Fruit fly (Drosophila melanogaster) whole organism, embryonic: ENCODE results near the gene loj.
A peak's percentile ranks its signal among the peaks of the same experiment; 100 is the strongest.

Experiments used
- Antp ChIP-seq: fragments of 200-800 bp; sonication (Bioruptor generic); optimal IDR thresholded peaks from 3 replicates; lab custom pipeline; 2016; ENCODE audit warnings: missing biosample characterization, missing genetic modification characterization
- BtbVII ChIP-seq: fragments of 200-800 bp; sonication (Bioruptor generic); optimal IDR thresholded peaks from 3 replicates; lab custom pipeline; 2017; ENCODE audit warnings: missing biosample characterization, mild to moderate bottlenecking, missing genetic modification characterization
- CG10274 ChIP-seq: fragments of 200-800 bp; sonication (Bioruptor generic); optimal IDR thresholded peaks from 3 replicates; lab custom pipeline; 2017; ENCODE audit warnings: missing biosample characterization, mild to moderate bottlenecking, missing genetic modification characterization
- CG12299 ChIP-seq: fragments of 200-800 bp; sonication (Bioruptor generic); optimal IDR thresholded peaks from 2 replicates; lab custom pipeline; 2018; ENCODE audit warnings: missing biosample characterization, mild to moderate bottlenecking, missing genetic modification characterization
- CG12744 ChIP-seq: fragments of 200-800 bp; sonication (Bioruptor generic); optimal IDR thresholded peaks from 2 replicates; lab custom pipeline; 2016; ENCODE audit warnings: missing biosample characterization, missing genetic modification characterization
- CG13123 ChIP-seq: fragments of 200-800 bp; sonication (Bioruptor generic); optimal IDR thresholded peaks from 2 replicates; lab custom pipeline; 2016; ENCODE audit warnings: missing biosample characterization, missing genetic modification characterization
- CG17328 ChIP-seq: fragments of 200-800 bp; sonication (Bioruptor generic); IDR thresholded peaks from 2 replicates; pipeline ENCODE4 v1.3.6; 2022; ENCODE audit warnings: missing biosample characterization, missing genetic modification characterization
- CG17568 ChIP-seq: fragments of 200-800 bp; sonication (Bioruptor generic); optimal IDR thresholded peaks from 2 replicates; lab custom pipeline; 2018; ENCODE audit warnings: missing biosample characterization, mild to moderate bottlenecking, missing genetic modification characterization, moderate library complexity
- CG17912 ChIP-seq: fragments of 200-800 bp; sonication (Bioruptor generic); optimal IDR thresholded peaks from 2 replicates; lab custom pipeline; 2018; ENCODE audit warnings: missing biosample characterization, mild to moderate bottlenecking, missing genetic modification characterization
- CG18599 ChIP-seq: fragments of 200-800 bp; sonication (Bioruptor generic); optimal IDR thresholded peaks from 3 replicates; lab custom pipeline; 2017; ENCODE audit warnings: missing biosample characterization, missing genetic modification characterization, mild to moderate bottlenecking, moderate library complexity, missing genetic modification reagents
- CG2712 ChIP-seq: fragments of 200-800 bp; optimal IDR thresholded peaks from 3 replicates; lab custom pipeline; 2019; ENCODE audit warnings: missing biosample characterization, mild to moderate bottlenecking, missing genetic modification characterization, moderate library complexity
- CG33213 ChIP-seq: fragments of 200-800 bp; sonication (Bioruptor generic); optimal IDR thresholded peaks from 3 replicates; lab custom pipeline; 2016; ENCODE audit warnings: missing biosample characterization, missing genetic modification characterization
- CG4617 ChIP-seq: fragments of 200-800 bp; sonication (Bioruptor generic); optimal IDR thresholded peaks from 3 replicates; lab custom pipeline; 2016; ENCODE audit warnings: missing biosample characterization, missing genetic modification characterization, borderline replicate concordance
- CG7271 ChIP-seq: fragments of 200-800 bp; sonication (Bioruptor generic); optimal IDR thresholded peaks from 2 replicates; lab custom pipeline; 2018; ENCODE audit warnings: missing biosample characterization, mild to moderate bottlenecking, missing genetic modification characterization, moderate library complexity
- CG8281 ChIP-seq: fragments of 200-800 bp; sonication (Bioruptor generic); optimal IDR thresholded peaks from 2 replicates; lab custom pipeline; 2018; ENCODE audit warnings: missing biosample characterization, mild to moderate bottlenecking, missing genetic modification characterization, moderate library complexity
- Dip2 ChIP-seq: fragments of 200-800 bp; sonication (Bioruptor generic); IDR thresholded peaks from 2 replicates; pipeline ENCODE4 v1.3.6; 2022; ENCODE audit warnings: missing biosample characterization, missing genetic modification characterization
- ERR ChIP-seq: fragments of 200-800 bp; sonication (Bioruptor generic); optimal IDR thresholded peaks from 2 replicates; lab custom pipeline; 2016; ENCODE audit warnings: missing biosample characterization, missing genetic modification characterization
- Fer2 ChIP-seq: fragments of 200-800 bp; sonication (Bioruptor generic); optimal IDR thresholded peaks from 2 replicates; lab custom pipeline; 2018; ENCODE audit warnings: missing biosample characterization, mild to moderate bottlenecking, missing genetic modification characterization, moderate library complexity
- Fer3 ChIP-seq: fragments of 200-800 bp; sonication (Bioruptor generic); optimal IDR thresholded peaks from 2 replicates; lab custom pipeline; 2018; ENCODE audit warnings: missing biosample characterization, mild to moderate bottlenecking, missing genetic modification characterization, moderate library complexity
- GATAe ChIP-seq: fragments of 200-800 bp; sonication (Bioruptor generic); conservative IDR thresholded peaks from 2 replicates; pipeline ENCODE4 v1.3.6; 2022; ENCODE audit warnings: missing biosample characterization, missing genetic modification characterization
- HmgZ ChIP-seq: fragments of 200-800 bp; sonication (Bioruptor generic); optimal IDR thresholded peaks from 2 replicates; lab custom pipeline; 2018; ENCODE audit warnings: missing biosample characterization, mild to moderate bottlenecking, missing genetic modification characterization
- Max ChIP-seq: fragments of 200-800 bp; sonication (Bioruptor generic); optimal IDR thresholded peaks from 2 replicates; lab custom pipeline; 2016; ENCODE audit warnings: missing biosample characterization, mild to moderate bottlenecking, missing genetic modification characterization
- Myb ChIP-seq: fragments of 200-800 bp; sonication (Bioruptor generic); optimal IDR thresholded peaks from 2 replicates; lab custom pipeline; 2016; ENCODE audit warnings: missing biosample characterization, missing genetic modification characterization
- Optix ChIP-seq: fragments of 200-800 bp; sonication (Bioruptor generic); IDR thresholded peaks from 3 replicates; pipeline ENCODE4 v1.3.6; 2022; ENCODE audit warnings: missing biosample characterization, missing genetic modification characterization
- PHDP ChIP-seq: fragments of 200-800 bp; sonication (Bioruptor generic); optimal IDR thresholded peaks from 3 replicates; lab custom pipeline; 2018; ENCODE audit warnings: missing biosample characterization, mild to moderate bottlenecking, missing genetic modification characterization, moderate library complexity
- Pdp1 ChIP-seq, 2 experiments: fragments of 200-800 bp; sonication (Bioruptor generic); optimal IDR thresholded peaks; 3 replicates each; lab custom pipeline; 2016; ENCODE audit warnings: missing biosample characterization in 2 of 2, missing genetic modification characterization in 2 of 2, mild to moderate bottlenecking in 1 of 2, moderate library complexity in 1 of 2
- Ravus ChIP-seq: fragments of 200-800 bp; sonication (Bioruptor generic); IDR thresholded peaks from 2 replicates; pipeline ENCODE4 v1.3.6; 2022; ENCODE audit warnings: missing biosample characterization, missing genetic modification characterization
- Rfx ChIP-seq: fragments of 200-800 bp; sonication (Bioruptor generic); IDR thresholded peaks from 2 replicates; pipeline ENCODE4 v1.3.6; 2022; ENCODE audit warnings: missing biosample characterization, missing genetic modification characterization
- Scr ChIP-seq: fragments of 200-800 bp; sonication (Bioruptor generic); IDR thresholded peaks from 2 replicates; pipeline ENCODE4 v1.3.6; 2022; ENCODE audit warnings: missing biosample characterization, missing genetic modification characterization; ENCODE audit not compliant: partially characterized antibody
- Sox102F ChIP-seq: fragments of 200-800 bp; sonication (Bioruptor generic); optimal IDR thresholded peaks from 2 replicates; lab custom pipeline; 2018; ENCODE audit warnings: missing biosample characterization, mild to moderate bottlenecking, missing genetic modification characterization, moderate library complexity
- Sry-β ChIP-seq: fragments of 200-800 bp; sonication (Bioruptor generic); optimal IDR thresholded peaks from 2 replicates; lab custom pipeline; 2018; ENCODE audit warnings: missing biosample characterization, mild to moderate bottlenecking, missing genetic modification characterization, moderate library complexity
- ato ChIP-seq: fragments of 200-800 bp; sonication (Bioruptor generic); IDR thresholded peaks from 2 replicates; pipeline ENCODE4 v1.3.6; 2022; ENCODE audit warnings: missing biosample characterization, missing genetic modification characterization; ENCODE audit not compliant: partially characterized antibody
- bbx ChIP-seq: fragments of 200-800 bp; sonication (Bioruptor generic); IDR thresholded peaks from 2 replicates; pipeline ENCODE4 v1.3.6; 2022; ENCODE audit warnings: missing biosample characterization, missing genetic modification characterization; ENCODE audit not compliant: partially characterized antibody
- cato ChIP-seq: fragments of 200-800 bp; sonication (Bioruptor generic); optimal IDR thresholded peaks from 2 replicates; lab custom pipeline; 2016; ENCODE audit warnings: missing biosample characterization, missing genetic modification characterization, borderline replicate concordance
- crc ChIP-seq: fragments of 200-800 bp; sonication (Bioruptor generic); optimal IDR thresholded peaks from 2 replicates; lab custom pipeline; 2016; ENCODE audit warnings: missing biosample characterization, missing genetic modification characterization
- dm ChIP-seq: fragments of 200-800 bp; sonication (Bioruptor generic); optimal IDR thresholded peaks from 3 replicates; lab custom pipeline; 2016; ENCODE audit warnings: missing biosample characterization, missing genetic modification characterization
- eve ChIP-seq, 2 experiments: fragments of >200 bp; optimal IDR thresholded peaks; 2 replicates each; lab custom pipeline; 2017; ENCODE audit warnings: missing biosample characterization in 2 of 2, missing genetic modification characterization in 2 of 2
- fd102C ChIP-seq: fragments of 200-800 bp; sonication (Bioruptor generic); optimal IDR thresholded peaks from 2 replicates; lab custom pipeline; 2018; ENCODE audit warnings: missing biosample characterization, mild to moderate bottlenecking, missing genetic modification characterization, moderate library complexity
- gsb-n ChIP-seq: fragments of 200-800 bp; sonication (Bioruptor generic); optimal IDR thresholded peaks from 3 replicates; lab custom pipeline; 2018; ENCODE audit warnings: missing biosample characterization, mild to moderate bottlenecking, missing genetic modification characterization
- h ChIP-seq: fragments of >200 bp; optimal IDR thresholded peaks from 2 replicates; lab custom pipeline; 2017
- ham ChIP-seq: fragments of 200-800 bp; sonication (Bioruptor generic); IDR thresholded peaks from 2 replicates; pipeline ENCODE4 v1.3.6; 2022; ENCODE audit warnings: missing biosample characterization, missing genetic modification characterization
- jigr1 ChIP-seq: fragments of 200-800 bp; sonication (Bioruptor generic); IDR thresholded peaks from 3 replicates; pipeline ENCODE4 v1.3.6; 2022; ENCODE audit warnings: missing biosample characterization, missing genetic modification characterization
- klu ChIP-seq: fragments of 200-800 bp; sonication (Bioruptor generic); IDR thresholded peaks from 2 replicates; pipeline ENCODE4 v1.3.6; 2022; ENCODE audit warnings: missing biosample characterization, missing genetic modification characterization
- phol ChIP-seq: fragments of 200-800 bp; sonication (Bioruptor generic); optimal IDR thresholded peaks from 3 replicates; lab custom pipeline; 2018; ENCODE audit warnings: missing biosample characterization, mild to moderate bottlenecking, missing genetic modification characterization, moderate library complexity
- prd ChIP-seq, 3 experiments: fragments of >200 bp in 2 of 3; fragments of 200-800 bp in 1 of 3; sonication (Bioruptor generic) in 1 of 3; optimal IDR thresholded peaks in 2 of 3; IDR thresholded peaks in 1 of 3; 2 replicates in 2 of 3; 3 replicates in 1 of 3; pipeline versions ENCODE4 v1.3.6 to Lab custom; 2017 to 2022; ENCODE audit warnings: missing biosample characterization in 1 of 3, missing genetic modification characterization in 1 of 3
- sim ChIP-seq: fragments of 200-800 bp; sonication (Bioruptor generic); IDR thresholded peaks from 2 replicates; pipeline ENCODE4 v1.3.6; 2022; ENCODE audit warnings: missing biosample characterization, missing genetic modification characterization
- toy ChIP-seq: fragments of 200-800 bp; sonication (Bioruptor generic); IDR thresholded peaks from 2 replicates; pipeline ENCODE4 v1.3.6; 2022; ENCODE audit warnings: missing biosample characterization, missing genetic modification characterization
- vfl ChIP-seq: fragments of 200-800 bp; sonication (Bioruptor generic); optimal IDR thresholded peaks from 2 replicates; lab custom pipeline; 2016; ENCODE audit warnings: missing biosample characterization, missing genetic modification characterization

Gene loj

dm6 chr3L:6124616-6125408 lies 30.0 kb downstream of the loj start (continued):
- TF ChIP-seq CG33213 (GFP tag; lab: Kevin White, UChicago) (peak; percentile 82), prd (optimal IDR thresholded peaks at IDR 0.05; lab: Kevin White, UChicago) (peak in 1 of 2 experiments; percentile 5), prd (GFP tag; IDR thresholded peaks at IDR 0.05; lab: Robert Waterston, UW) (no peak), Scr (no peak), CG7271 (tag; lab: Kevin White, UChicago) (peak; percentile 87), Dip2 (GFP tag; lab: Robert Waterston, UW) (no peak), Fer2 (tag; lab: Kevin White, UChicago) (peak; percentile 20), klu (GFP tag; lab: Robert Waterston, UW) (peak; percentile 53; the same call in 1 of the 2 replicates), PHDP (tag; lab: Kevin White, UChicago) (peak; percentile 73), CG18599 (peak; percentile 79), sim (GFP tag; lab: Robert Waterston, UW) (peak; percentile 82), vfl (GFP tag; lab: Kevin White, UChicago) (no peak), Sox102F (GFP tag; lab: Kevin White, UChicago) (peak; percentile 26), dm (GFP tag; lab: Kevin White, UChicago) (peak; percentile 5), CG2712 (tag; lab: Kevin White, UChicago) (peak; percentile 72), CG17568 (GFP tag; lab: Kevin White, UChicago) (peak; percentile 79), cato (GFP tag; lab: Kevin White, UChicago) (no peak), CG8281 (tag; lab: Kevin White, UChicago) (peak; percentile 40), crc (peak; percentile 63), jigr1 (GFP tag; lab: Robert Waterston, UW) (no peak), CG17912 (GFP tag; lab: Kevin White, UChicago) (peak; percentile 90), Antp (GFP tag; lab: Kevin White, UChicago) (peak; percentile 50), Max (GFP tag; lab: Kevin White, UChicago) (peak; percentile 40), gsb-n (tag; lab: Kevin White, UChicago) (peak; percentile 63), h (no peak), Myb (peak; percentile 26), CG13123 (GFP tag; lab: Kevin White, UChicago) (peak; percentile 24), CG17328 (peak; percentile 89), eve (GFP tag; optimal IDR thresholded peaks at IDR 0.05; lab: Kevin White, UChicago) (no peak), toy (peak; percentile 69; the same call in 1 of the 2 replicates), GATAe (no peak), CG10274 (GFP tag; lab: Kevin White, UChicago) (peak; percentile 69), CG12744 (no peak), phol (peak; percentile 70), Fer3 (tag; lab: Kevin White, UChicago) (peak; percentile 75), HmgZ (tag; lab: Kevin White, UChicago) (peak; percentile 38), Pdp1 (GFP tag; optimal IDR thresholded peaks at IDR 0.05; lab: Kevin White, UChicago) (peak in 1 of 2 experiments; percentile 34), Rfx (GFP tag; lab: Robert Waterston, UW) (peak; percentile 91), ato (GFP tag; lab: Robert Waterston, UW) (no peak), Sry-β (peak; percentile 62), CG4617 (GFP tag; lab: Kevin White, UChicago) (peak; percentile 1), ham (GFP tag; lab: Robert Waterston, UW) (no peak), BtbVII (GFP tag; lab: Kevin White, UChicago) (peak; percentile 85), fd102C (GFP tag; lab: Kevin White, UChicago) (peak; percentile 82), Optix (GFP tag; lab: Robert Waterston, UW) (no peak), bbx (GFP tag; lab: Robert Waterston, UW) (no peak), ERR (GFP tag; lab: Kevin White, UChicago) (peak; percentile 69), Ravus (GFP tag; lab: Robert Waterston, UW) (no peak; the same call in 1 of the 2 replicates), CG12299 (peak; percentile 16)
